Worm (Caenorhabditis elegans): ENCODE data around the gene imb-2.

DNA sequence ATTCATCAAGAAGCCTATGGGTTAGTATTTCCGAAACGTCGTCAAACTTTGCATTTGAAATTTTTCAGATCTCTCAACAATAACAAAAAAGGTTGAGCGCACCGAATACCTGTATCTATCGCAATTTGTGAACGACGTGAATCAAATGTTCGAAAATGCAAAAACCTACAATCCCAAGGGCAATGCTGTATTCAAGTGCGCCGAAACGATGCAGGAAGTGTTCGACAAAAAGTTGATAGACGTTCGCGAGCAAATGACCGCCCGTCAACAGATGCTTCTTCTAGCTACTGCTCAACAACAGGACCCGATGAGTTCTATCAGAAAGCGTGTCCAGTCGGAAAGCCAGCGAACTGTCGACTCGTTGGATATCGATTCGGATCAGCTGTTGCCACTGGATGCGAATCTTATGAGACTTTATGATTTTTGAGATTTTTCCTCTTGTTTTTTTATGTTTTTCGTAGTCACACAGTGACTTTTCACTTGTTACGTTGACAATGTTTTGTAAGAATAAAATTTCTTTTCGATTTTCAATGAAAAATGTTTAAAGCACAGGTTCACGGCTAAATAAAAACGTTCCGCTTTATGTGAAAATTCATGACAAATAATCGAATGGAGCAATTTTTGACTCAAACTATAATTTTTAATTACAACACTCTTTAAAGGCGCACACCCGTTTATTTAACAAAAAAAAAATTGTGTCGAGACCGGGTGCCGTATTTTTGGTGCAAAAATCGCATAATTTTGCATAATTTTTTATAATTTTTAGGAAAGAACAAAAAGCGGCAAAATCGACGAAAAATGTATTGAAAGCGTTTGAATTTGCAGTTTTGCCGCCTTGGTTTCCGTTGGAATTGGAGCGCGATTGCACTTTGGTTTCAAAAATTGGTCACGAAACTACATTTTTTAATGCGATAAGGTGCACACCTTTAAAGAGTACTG lies 42.1 kb downstream of the imb-2 start:
- TF ChIP-seq elt-2 (tag; optimal IDR thresholded peaks at IDR 0.05): no peak
- TF ChIP-seq nhr-11 (tag; optimal IDR thresholded peaks at IDR 0.05): no peak
- TF ChIP-seq ceh-31 (tag; optimal IDR thresholded peaks at IDR 0.05): peak; percentile 2
- no peak for TF ChIP-seq sox-4 (tag; optimal IDR thresholded peaks at IDR 0.05)
- TF ChIP-seq dve-1 (tag; optimal IDR thresholded peaks at IDR 0.05): no peak
- no peak for TF ChIP-seq nfya-1 (tag; optimal IDR thresholded peaks at IDR 0.05)
- peak; percentile 5 for TF ChIP-seq tbx-2 (tag; optimal IDR thresholded peaks at IDR 0.05)
